Worm (Caenorhabditis elegans): Measurements from ENCODE around the gene B0361.14.

Gene B0361.14

DNA sequence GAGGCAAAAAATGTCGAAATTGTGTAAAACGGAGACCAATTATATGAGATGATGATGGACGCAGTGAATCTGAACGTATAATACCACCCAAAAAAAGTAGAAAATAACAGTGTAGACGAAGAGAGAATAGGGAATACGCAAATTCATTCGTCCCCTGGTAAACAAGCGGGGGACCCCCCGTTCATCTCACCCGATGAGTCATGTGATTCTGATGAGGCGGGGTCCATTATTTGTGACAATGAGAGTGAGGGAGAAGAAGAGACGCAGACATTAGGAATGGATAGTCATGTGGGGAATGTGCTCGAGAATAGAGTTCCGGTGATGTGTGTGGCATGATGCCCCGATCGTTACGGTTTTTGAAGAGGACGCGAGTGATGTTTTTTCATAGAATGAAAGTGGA is 27.2 kb downstream of the B0361.14 start (continued):
- TF ChIP-seq pbrm-1 (GFP tag; IDR thresholded peaks at IDR 0.05) (0 out of 2 replicates have a peak, but pooled peaks have one; percentile 52), hlh-12 (tag; optimal IDR thresholded peaks at IDR 0.05) (no peak), snpc-4 (GFP tag; optimal IDR thresholded peaks at IDR 0.05) (no peak), snpc-4 (tag; optimal IDR thresholded peaks at IDR 0.05) (peak in 1 of 4 experiments; percentile 6), F57C9.4 (tag; optimal IDR thresholded peaks at IDR 0.05) (no peak), F37B4.10 (GFP tag; IDR thresholded peaks at IDR 0.05) (no peak), D2030.7 (GFP tag; IDR thresholded peaks at IDR 0.05) (no peak), lag-1 (GFP tag; IDR thresholded peaks at IDR 0.05) (no peak), zim-3 (tag; optimal IDR thresholded peaks at IDR 0.05) (no peak), madf-6 (GFP tag; IDR thresholded peaks at IDR 0.05) (peak; percentile 37; the same call in 1 of the 2 replicates), nfyb-1 (GFP tag; IDR thresholded peaks at IDR 0.05) (peak; percentile 68), fkh-3 (tag; optimal IDR thresholded peaks at IDR 0.05) (no peak), ceh-27 (GFP tag; optimal IDR thresholded peaks at IDR 0.05) (peak; percentile 37), aptf-3 (GFP tag; IDR thresholded peaks at IDR 0.05) (no peak), ceh-91 (GFP tag; IDR thresholded peaks at IDR 0.05) (no peak), tlf-1 (GFP tag; optimal IDR thresholded peaks at IDR 0.05) (no peak), lsl-1 (GFP tag; optimal IDR thresholded peaks at IDR 0.05) (no peak), F23B12.7 (tag; optimal IDR thresholded peaks at IDR 0.05; ENCODE audit: insufficient read depth) (no peak), hrde-1 (tag; optimal IDR thresholded peaks at IDR 0.05; ENCODE audit: borderline replicate concordance) (no peak), sdz-38 (tag; optimal IDR thresholded peaks at IDR 0.05) (no peak), unc-130 (GFP tag; optimal IDR thresholded peaks at IDR 0.05) (no peak), B0261.1 (tag; optimal IDR thresholded peaks at IDR 0.05) (no peak), nhr-80 (tag; optimal IDR thresholded peaks at IDR 0.05) (peak; percentile 27), lin-54 (GFP tag; optimal IDR thresholded peaks at IDR 0.05) (peak; percentile 20), ztf-28 (GFP tag; IDR thresholded peaks at IDR 0.05) (no peak), atf-7 (tag; optimal IDR thresholded peaks at IDR 0.05) (peak; percentile 53), cebp-1 (GFP tag; IDR thresholded peaks at IDR 0.05) (no peak; the same call in 1 of the 2 replicates), cebp-1 (tag; optimal IDR thresholded peaks at IDR 0.05) (peak; percentile 74), T07F8.4 (tag; optimal IDR thresholded peaks at IDR 0.05) (no peak), tbp1 (GFP tag; optimal IDR thresholded peaks at IDR 0.05) (peak; percentile 39), dox-1 (GFP tag; IDR thresholded peaks at IDR 0.05) (peak; percentile 43; the same call in 1 of the 2 replicates), hmg-20 (GFP tag; IDR thresholded peaks at IDR 0.05) (no peak), let-526 (GFP tag; IDR thresholded peaks at IDR 0.05) (0 out of 2 replicates have a peak, but pooled peaks have one; percentile 46), ceh-79 (tag; optimal IDR thresholded peaks at IDR 0.05) (no peak)

DNA sequence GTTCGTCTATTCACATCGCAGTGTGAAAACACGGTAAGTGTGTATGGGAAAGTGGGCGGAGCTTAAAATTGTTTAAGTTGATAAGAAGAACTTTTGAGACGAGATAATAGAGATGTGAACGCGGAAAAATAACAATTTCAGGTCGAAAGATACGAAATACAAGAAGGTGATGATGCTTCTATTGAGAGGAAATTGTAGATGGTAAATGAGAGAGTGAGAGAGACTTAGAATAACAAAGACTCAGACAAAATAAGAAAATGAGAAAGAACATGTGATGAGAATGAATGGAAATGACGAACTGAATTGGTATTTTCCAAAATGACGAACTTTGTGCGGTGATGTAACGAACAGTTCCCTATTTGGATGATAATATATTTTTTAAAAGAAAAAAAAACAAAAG is 28.2 kb downstream of the B0361.14 start:
- no peak for TF ChIP-seq Y67H2A.10 (GFP tag; conservative IDR thresholded peaks at IDR 0.05)
- peak; percentile 36 for TF ChIP-seq somi-1 (GFP tag; optimal IDR thresholded peaks at IDR 0.05)
- peak; percentile 22 for TF ChIP-seq nhr-80 (tag; optimal IDR thresholded peaks at IDR 0.05)
- TF ChIP-seq ama-1 (optimal IDR thresholded peaks at IDR 0.05) = peak; percentile 36
- no peak for TF ChIP-seq ama-1 (GFP tag; optimal IDR thresholded peaks at IDR 0.05)

DNA sequence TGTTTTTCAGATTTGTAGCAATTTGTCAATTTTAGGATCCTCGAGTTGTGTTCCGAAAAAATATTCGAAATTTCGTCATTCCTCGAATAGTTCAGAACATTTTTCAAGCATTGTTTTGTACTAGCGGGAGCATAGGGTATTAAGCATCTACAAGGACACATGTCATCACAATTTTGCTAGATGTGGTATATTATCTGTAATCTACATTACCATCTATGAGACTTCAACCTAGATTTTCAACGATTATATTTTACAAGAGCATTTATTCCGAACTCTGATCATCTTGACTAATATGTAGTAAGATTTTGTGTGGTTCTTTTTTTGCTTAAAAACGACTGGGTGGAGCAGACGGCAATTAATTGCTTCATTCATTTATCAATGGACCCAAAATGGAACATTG is 36.3 kb downstream of the B0361.14 start:
- no peak for TF ChIP-seq rcor-1 (GFP tag; IDR thresholded peaks at IDR 0.05)
- TF ChIP-seq ztf-28 (GFP tag; IDR thresholded peaks at IDR 0.05) = no peak
- no peak for TF ChIP-seq ztf-22 (GFP tag; optimal IDR thresholded peaks at IDR 0.05)
- no peak for TF ChIP-seq dox-1 (GFP tag; IDR thresholded peaks at IDR 0.05)
- no peak for TF ChIP-seq ztf-25 (GFP tag; IDR thresholded peaks at IDR 0.05)
